Worm (Caenorhabditis elegans): ENCODE measurements around the gene enri-2.
"Not testable (repeated sequence)": the region's sequence is repeated elsewhere in the genome, so short reads cannot be mapped to it uniquely, and the experiment has no call there.

ce11 chrX:14528399-14528798, 17.2 kb upstream of the enri-2 start, which contains the start of gene nspc-19:
- TF ChIP-seq lin-39 (tag; optimal IDR thresholded peaks at IDR 0.05); ama-1 (optimal IDR thresholded peaks at IDR 0.05); nhr-42 (GFP tag; IDR thresholded peaks at IDR 0.05); snpc-4 (tag; optimal IDR thresholded peaks at IDR 0.05): not testable (repeated sequence)

Data from whole organism, L4 larva.